Fruit fly (Drosophila melanogaster): ENCODE data around the gene Cisd2.

dm6 chr3R:29190984-29191383 lies 32.2 kb downstream of the Cisd2 start:
- no peak for TF ChIP-seq h (optimal IDR thresholded peaks at IDR 0.05)
- no peak for TF ChIP-seq Myc (optimal IDR thresholded peaks at IDR 0.05)
- TF ChIP-seq psq (optimal IDR thresholded peaks at IDR 0.05): no peak
- TF ChIP-seq ttk (optimal IDR thresholded peaks at IDR 0.05): no peak
- no peak for TF ChIP-seq insv (optimal IDR thresholded peaks at IDR 0.05)
- TF ChIP-seq Sin3A (optimal IDR thresholded peaks at IDR 0.05): no peak

Measured in Kc167 (cell line).